ENCODE assay signal across 4 worm cellular contexts in the genomic region with DNA sequence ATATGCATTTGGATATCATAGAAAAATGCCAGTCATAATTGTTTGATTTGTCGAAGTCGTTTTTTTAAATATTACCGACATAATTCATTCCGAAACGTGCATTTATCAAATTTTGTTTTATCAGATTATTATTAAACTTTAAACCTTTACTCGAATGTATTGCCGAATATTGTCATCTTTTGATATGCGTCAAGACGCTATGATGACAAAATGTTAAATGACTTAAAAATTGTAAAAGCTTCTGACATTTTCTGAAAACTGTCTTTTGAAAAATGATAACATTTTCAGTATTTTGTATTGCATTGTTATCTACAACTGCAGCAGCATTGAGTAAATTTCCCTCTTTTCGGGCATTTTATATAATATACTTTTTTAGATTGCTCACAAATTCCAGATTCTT.
A peak's percentile ranks its signal among the peaks of the same experiment; 100 is the strongest.
TF ChIP-seq lines count a peak whose summit lies in the region.

A gene (plus strand): TSS at position 195 of the 400 bp plus-strand sequence.

TF ChIP-seq in whole organism, L2 larva, 48 proteins besides CTCF, POLR2A, EP300 and RAD21:
- TF ChIP-seq sma-3 (GFP tag; optimal IDR thresholded peaks at IDR 0.05; lab: Kevin White, UChicago) = no peak
- no peak for TF ChIP-seq nhr-129 (tag; optimal IDR thresholded peaks at IDR 0.05; lab: Kevin White, UChicago)
- no peak for TF ChIP-seq zag-1 (tag; optimal IDR thresholded peaks at IDR 0.05; lab: Kevin White, UChicago)
- no peak for TF ChIP-seq unc-39 (tag; optimal IDR thresholded peaks at IDR 0.05; lab: Kevin White, UChicago)
- no peak for TF ChIP-seq nhr-21 (tag; optimal IDR thresholded peaks at IDR 0.05; lab: Kevin White, UChicago)
- no peak for TF ChIP-seq mbf-1 (tag; optimal IDR thresholded peaks at IDR 0.05; lab: Kevin White, UChicago)
- no peak for TF ChIP-seq nhr-10 (tag; optimal IDR thresholded peaks at IDR 0.05; lab: Kevin White, UChicago)
- TF ChIP-seq C34F6.9 (tag; optimal IDR thresholded peaks at IDR 0.05; lab: Kevin White, UChicago) = no peak
- TF ChIP-seq lsy-2 (tag; optimal IDR thresholded peaks at IDR 0.05; lab: Kevin White, UChicago) = no peak
- no peak for TF ChIP-seq ztf-11 (tag; optimal IDR thresholded peaks at IDR 0.05; lab: Kevin White, UChicago)
- TF ChIP-seq fos-1 (tag; optimal IDR thresholded peaks at IDR 0.05; lab: Kevin White, UChicago) = peak; percentile 49
- TF ChIP-seq skn-1 (tag; optimal IDR thresholded peaks at IDR 0.05; lab: Kevin White, UChicago) = peak; percentile 85
- TF ChIP-seq sma-9 (GFP tag; optimal IDR thresholded peaks at IDR 0.05; lab: Kevin White, UChicago) = no peak
- TF ChIP-seq sma-9 (tag; optimal IDR thresholded peaks at IDR 0.05; lab: Kevin White, UChicago) = no peak

TF ChIP-seq in whole organism, L3 larva, 47 proteins besides CTCF, POLR2A, EP300 and RAD21:
- TF ChIP-seq elt-2 (tag; optimal IDR thresholded peaks at IDR 0.05; lab: Kevin White, UChicago) (peak; percentile 56), fos-1 (tag; optimal IDR thresholded peaks at IDR 0.05; lab: Kevin White, UChicago) (no peak)
TF ChIP-seq in whole organism, L3 larva: peak in this region for 1.

TF ChIP-seq in whole organism, L4 larva, 104 proteins besides CTCF, POLR2A, EP300 and RAD21:
- TF ChIP-seq pqm-1 (tag; optimal IDR thresholded peaks at IDR 0.05; lab: Kevin White, UChicago) (peak; percentile 19), hlh-11 (tag; optimal IDR thresholded peaks at IDR 0.05; lab: Kevin White, UChicago) (no peak), daf-16 (GFP tag; optimal IDR thresholded peaks at IDR 0.05; lab: Kevin White, UChicago) (no peak), daf-16 (tag; optimal IDR thresholded peaks at IDR 0.05; lab: Kevin White, UChicago) (peak; percentile 37), spr-3 (GFP tag; optimal IDR thresholded peaks at IDR 0.05; lab: Kevin White, UChicago) (no peak), hlh-30 (tag; optimal IDR thresholded peaks at IDR 0.05; lab: Kevin White, UChicago; ENCODE audit: insufficient read depth) (no peak), dve-1 (tag; optimal IDR thresholded peaks at IDR 0.05; lab: Kevin White, UChicago; ENCODE audit: insufficient read depth) (peak; percentile 4), aha-1 (tag; lab: Kevin White, UChicago) (peak; percentile 38), dmd-6 (GFP tag; IDR thresholded peaks at IDR 0.05; lab: Robert Waterston, UW) (peak; percentile 59; the same call in 1 of the 2 replicates)

TF ChIP-seq in whole organism, young adult, 124 proteins besides CTCF, POLR2A, EP300 and RAD21:
- TF ChIP-seq mcd-1 (GFP tag; IDR thresholded peaks at IDR 0.05; lab: Robert Waterston, UW) (no peak), nhr-80 (tag; optimal IDR thresholded peaks at IDR 0.05; lab: Kevin White, UChicago) (peak; percentile 47)
TF ChIP-seq in whole organism, young adult: peak in this region for 1.
